Worm (Caenorhabditis elegans) whole organism, young adult: Measurements from ENCODE around the gene nhr-127.

Experiments
- T07F8.4 ChIP-seq: sonication (generic microtip); optimal IDR thresholded peaks from 2 replicates; lab custom pipeline; 2016; ENCODE audit warnings: mild to moderate bottlenecking, missing genetic modification characterization, moderate library complexity, missing compliant biosample characterization
- Y53F4B.3 ChIP-seq: fragments of 200-800 bp; sonication (Bioruptor generic); IDR thresholded peaks from 2 replicates; pipeline ENCODE4 v1.3.6; 2022; ENCODE audit warnings: missing genetic modification reagents, missing genetic modification characterization, missing compliant biosample characterization
- ama-1 ChIP-seq, 3 experiments: fragments of 150-350 bp in 1 of 3; sonication (generic microtip) in 2 of 3; optimal IDR thresholded peaks; 2 replicates each; lab custom pipeline; 2014 to 2018; ENCODE audit warnings: missing biosample characterization in 2 of 3, missing genetic modification characterization in 2 of 3, missing genetic modification reagents in 2 of 3
- ceh-91 ChIP-seq: fragments of 200-800 bp; sonication (Bioruptor generic); IDR thresholded peaks from 2 replicates; pipeline ENCODE4 v1.3.6; 2022; ENCODE audit warnings: missing genetic modification reagents, missing genetic modification characterization, missing compliant biosample characterization
- efl-1 ChIP-seq: fragments of 150-350 bp; optimal IDR thresholded peaks from 2 replicates; lab custom pipeline; 2014; ENCODE audit warnings: missing biosample characterization, missing genetic modification reagents, missing genetic modification characterization
- lir-1 ChIP-seq: fragments of 200-800 bp; sonication (Bioruptor generic); conservative IDR thresholded peaks from 2 replicates; pipeline ENCODE4 v1.3.6; 2022; ENCODE audit warnings: missing genetic modification reagents, missing genetic modification characterization, missing compliant biosample characterization
- madf-6 ChIP-seq: fragments of 200-800 bp; sonication (Bioruptor generic); IDR thresholded peaks from 2 replicates; pipeline ENCODE4 v1.3.6; 2022; ENCODE audit warnings: missing genetic modification reagents, missing genetic modification characterization, missing compliant biosample characterization
- mes-4 ChIP-seq: sonication (generic microtip); optimal IDR thresholded peaks from 2 replicates; lab custom pipeline; 2016; ENCODE audit warnings: missing genotype, missing genetic modification characterization, missing compliant biosample characterization
- sdz-38 ChIP-seq: sonication (generic microtip); optimal IDR thresholded peaks from 2 replicates; lab custom pipeline; 2016; ENCODE audit warnings: missing genotype, missing genetic modification characterization, missing compliant biosample characterization
- snpc-1.3 ChIP-seq: sonication (generic microtip); optimal IDR thresholded peaks from 2 replicates; lab custom pipeline; 2017; ENCODE audit warnings: missing genetic modification characterization, mild to moderate bottlenecking, missing compliant biosample characterization, antibody characterized with exemption, moderate library complexity, missing genotype, missing genetic modification reagents; ENCODE audit not compliant: insufficient read depth
- snpc-3.4 ChIP-seq: sonication (generic microtip); optimal IDR thresholded peaks from 2 replicates; lab custom pipeline; 2017; ENCODE audit warnings: missing genetic modification characterization, mild to moderate bottlenecking, missing compliant biosample characterization, antibody characterized with exemption, moderate library complexity, missing genotype, missing genetic modification reagents
- snpc-4 ChIP-seq, 5 experiments: fragments of 150-350 bp in 1 of 5; sonication (generic microtip) in 4 of 5; optimal IDR thresholded peaks; 2 replicates each; lab custom pipeline; 2014 to 2018; ENCODE audit warnings: missing genetic modification characterization in 5 of 5, missing biosample characterization in 3 of 5, antibody characterized with exemption in 2 of 5, mild to moderate bottlenecking in 2 of 5, missing compliant biosample characterization in 2 of 5, missing genotype in 2 of 5, moderate library complexity in 2 of 5, missing genetic modification reagents in 1 of 5
- xnd-1 ChIP-seq: sonication (generic microtip); optimal IDR thresholded peaks from 2 replicates; lab custom pipeline; 2016; ENCODE audit warnings: missing genotype, missing genetic modification reagents, missing genetic modification characterization, missing compliant biosample characterization

ce11 chrV:16232180-16232579 is 27.6 kb upstream of the nhr-127 start, which contains the start of gene gst-22:
- no peak for TF ChIP-seq efl-1 (GFP tag; lab: Kevin White, UChicago)
- no peak for TF ChIP-seq mes-4 (tag; lab: Kevin White, UChicago)
- no peak for TF ChIP-seq sdz-38 (tag; lab: Kevin White, UChicago)
- no peak for TF ChIP-seq T07F8.4 (tag; lab: Kevin White, UChicago)
- TF ChIP-seq ceh-91 (GFP tag; lab: Robert Waterston, UW): no peak
- no peak for TF ChIP-seq lir-1
- no peak for TF ChIP-seq Y53F4B.3 (GFP tag; lab: Robert Waterston, UW)
- no peak for TF ChIP-seq madf-6 (GFP tag; lab: Robert Waterston, UW)
- TF ChIP-seq snpc-1.3: no peak
- TF ChIP-seq xnd-1 (tag; lab: Kevin White, UChicago): no peak
- TF ChIP-seq snpc-3.4 (tag; lab: Kevin White, UChicago): no peak
- TF ChIP-seq ama-1 (optimal IDR thresholded peaks at IDR 0.05; lab: Kevin White, UChicago): no peak
- TF ChIP-seq ama-1 (GFP tag; optimal IDR thresholded peaks at IDR 0.05; lab: Kevin White, UChicago): no peak
- no peak for TF ChIP-seq snpc-4 (GFP tag; optimal IDR thresholded peaks at IDR 0.05; lab: Kevin White, UChicago)
- TF ChIP-seq snpc-4 (tag; optimal IDR thresholded peaks at IDR 0.05; lab: Kevin White, UChicago): no peak
